Fruit fly (Drosophila melanogaster) whole organism, embryonic: ENCODE measurements around the gene CG31278.

Source experiments
- CG30431 ChIP-seq: fragments of 200-800 bp; sonication (Bioruptor generic); optimal IDR thresholded peaks from 2 replicates; lab custom pipeline; 2017; ENCODE audit warnings: missing biosample characterization, missing genetic modification characterization
- CG4328 ChIP-seq: fragments of 200-800 bp; sonication (Bioruptor generic); optimal IDR thresholded peaks from 3 replicates; lab custom pipeline; 2017; ENCODE audit warnings: missing biosample characterization, missing genetic modification reagents, missing genetic modification characterization
- CG4707 ChIP-seq: fragments of 200-800 bp; sonication (Bioruptor generic); optimal IDR thresholded peaks from 2 replicates; lab custom pipeline; 2018; ENCODE audit warnings: missing biosample characterization, mild to moderate bottlenecking, missing genetic modification characterization, moderate library complexity
- Ptx1 ChIP-seq: fragments of 200-800 bp; sonication (Bioruptor generic); IDR thresholded peaks from 2 replicates; pipeline ENCODE4 v1.3.6; 2022; ENCODE audit warnings: missing biosample characterization, missing genetic modification characterization
- insv ChIP-seq, 2 experiments: fragments of 200-800 bp; sonication (Bioruptor generic); optimal IDR thresholded peaks; 3 replicates each; lab custom pipeline; 2016 to 2018; ENCODE audit warnings: missing biosample characterization in 2 of 2, missing genetic modification characterization in 2 of 2
- kay ChIP-seq: fragments of 200-800 bp; sonication (Bioruptor generic); optimal IDR thresholded peaks from 2 replicates; lab custom pipeline; 2016; ENCODE audit warnings: missing biosample characterization, missing genetic modification characterization

- TF ChIP-seq kay (no peak), insv (GFP tag; optimal IDR thresholded peaks at IDR 0.05; lab: Kevin White, UChicago) (no peak), Ptx1 (GFP tag; lab: Robert Waterston, UW) (no peak), CG4328 (no peak), CG30431 (no peak), CG4707 (no peak)
Observed at dm6 chr3R:10672680-10673079, 35.5 kb downstream of the CG31278 start.
